Worm (Caenorhabditis elegans): Measurements from ENCODE around the gene ccch-1.

- TF ChIP-seq ref-1 (GFP tag; conservative IDR thresholded peaks at IDR 0.05) (no peak), cog-1 (tag; optimal IDR thresholded peaks at IDR 0.05) (no peak), T22C8.4 (GFP tag; IDR thresholded peaks at IDR 0.05) (no peak), flt-1 (GFP tag; IDR thresholded peaks at IDR 0.05) (no peak), klf-2 (GFP tag; conservative IDR thresholded peaks at IDR 0.05) (no peak), ztf-29 (GFP tag; IDR thresholded peaks at IDR 0.05) (no peak), tab-1 (GFP tag; IDR thresholded peaks at IDR 0.05) (no peak), med-1 (GFP tag; optimal IDR thresholded peaks at IDR 0.05; ENCODE audit: insufficient read depth) (no peak)
These were observed 2.3 kb upstream of the ccch-1 start for ce11 chrV:11525338-11525737.

All from whole organism, midembryonic.